Worm (Caenorhabditis elegans) whole organism, young adult: ENCODE data around the gene F45B8.5.
A peak's percentile ranks its signal among the peaks of the same experiment; 100 is the strongest.

Source experiments
- B0019.2 ChIP-seq: fragments of 200-800 bp; sonication (Bioruptor generic); conservative IDR thresholded peaks from 2 replicates; pipeline ENCODE4 v1.3.6; 2022; ENCODE audit warnings: missing genetic modification reagents, missing genetic modification characterization, missing compliant biosample characterization
- C17E4.6 ChIP-seq: fragments of 200-800 bp; sonication (Bioruptor generic); IDR thresholded peaks from 2 replicates; pipeline ENCODE4 v1.3.6; 2022; ENCODE audit warnings: missing genetic modification reagents, missing genetic modification characterization, missing compliant biosample characterization
- F52B5.7 ChIP-seq: sonication (generic microtip); optimal IDR thresholded peaks from 2 replicates; lab custom pipeline; 2016; ENCODE audit warnings: mild to moderate bottlenecking, missing genetic modification characterization, missing compliant biosample characterization
- T26A5.8 ChIP-seq: sonication (generic microtip); optimal IDR thresholded peaks from 2 replicates; lab custom pipeline; 2016; ENCODE audit warnings: missing genetic modification characterization, missing compliant biosample characterization
- aptf-3 ChIP-seq: fragments of 200-800 bp; sonication (Bioruptor generic); IDR thresholded peaks from 2 replicates; pipeline ENCODE4 v1.3.6; 2022; ENCODE audit warnings: missing genetic modification characterization, missing compliant biosample characterization
- athp-1 ChIP-seq: sonication (generic microtip); optimal IDR thresholded peaks from 2 replicates; lab custom pipeline; 2017; ENCODE audit warnings: mild to moderate bottlenecking, missing genetic modification characterization, missing compliant biosample characterization
- attf-5 ChIP-seq: fragments of 200-800 bp; sonication (Bioruptor generic); optimal IDR thresholded peaks from 2 replicates; lab custom pipeline; 2018; ENCODE audit warnings: mild to moderate bottlenecking, missing genetic modification characterization, missing compliant biosample characterization
- bed-1 ChIP-seq: fragments of 200-800 bp; sonication (Bioruptor generic); IDR thresholded peaks from 2 replicates; pipeline ENCODE4 v1.3.6; 2022; ENCODE audit warnings: missing genetic modification reagents, missing genetic modification characterization, missing compliant biosample characterization
- ccch-3 ChIP-seq: fragments of 200-800 bp; sonication (Bioruptor generic); optimal IDR thresholded peaks from 2 replicates; lab custom pipeline; 2018; ENCODE audit warnings: mild to moderate bottlenecking, missing genetic modification characterization, missing compliant biosample characterization
- cebp-1 ChIP-seq, 2 experiments: fragments of 200-800 bp in 1 of 2; sonication (Bioruptor generic) in 1 of 2; sonication (generic microtip) in 1 of 2; IDR thresholded peaks in 1 of 2; optimal IDR thresholded peaks in 1 of 2; 2 replicates each; pipeline versions ENCODE4 v1.3.6 to Lab custom; 2017 to 2022; ENCODE audit warnings: missing compliant biosample characterization in 2 of 2, missing genetic modification characterization in 2 of 2, mild to moderate bottlenecking in 1 of 2, missing genetic modification reagents in 1 of 2, moderate library complexity in 1 of 2
- ceh-100 ChIP-seq: fragments of 200-800 bp; sonication (Bioruptor generic); IDR thresholded peaks from 2 replicates; pipeline ENCODE4 v1.3.6; 2022; ENCODE audit warnings: missing genetic modification reagents, missing genetic modification characterization, missing compliant biosample characterization
- ceh-58 ChIP-seq: fragments of 200-800 bp; sonication (Bioruptor generic); IDR thresholded peaks from 2 replicates; pipeline ENCODE4 v1.3.6; 2022; ENCODE audit warnings: missing genetic modification characterization, missing compliant biosample characterization
- ceh-79 ChIP-seq: sonication (generic microtip); optimal IDR thresholded peaks from 2 replicates; lab custom pipeline; 2017; ENCODE audit warnings: mild to moderate bottlenecking, missing genetic modification characterization, missing compliant biosample characterization
- die-1 ChIP-seq: sonication (generic microtip); optimal IDR thresholded peaks from 2 replicates; lab custom pipeline; 2016; ENCODE audit warnings: missing genotype, mild to moderate bottlenecking, missing genetic modification characterization, missing compliant biosample characterization
- dox-1 ChIP-seq: fragments of 200-800 bp; sonication (Bioruptor generic); IDR thresholded peaks from 2 replicates; pipeline ENCODE4 v1.3.6; 2022; ENCODE audit warnings: missing genetic modification reagents, missing genetic modification characterization, missing compliant biosample characterization
- ets-4 ChIP-seq: fragments of 200-800 bp; sonication (Bioruptor generic); optimal IDR thresholded peaks from 2 replicates; lab custom pipeline; 2018; ENCODE audit warnings: mild to moderate bottlenecking, missing genetic modification characterization, missing compliant biosample characterization
- lag-1 ChIP-seq: fragments of 200-800 bp; sonication (Bioruptor generic); IDR thresholded peaks from 2 replicates; pipeline ENCODE4 v1.3.6; 2022; ENCODE audit warnings: missing genetic modification reagents, missing genetic modification characterization, missing compliant biosample characterization
- lir-1 ChIP-seq: fragments of 200-800 bp; sonication (Bioruptor generic); conservative IDR thresholded peaks from 2 replicates; pipeline ENCODE4 v1.3.6; 2022; ENCODE audit warnings: missing genetic modification reagents, missing genetic modification characterization, missing compliant biosample characterization
- madf-6 ChIP-seq: fragments of 200-800 bp; sonication (Bioruptor generic); IDR thresholded peaks from 2 replicates; pipeline ENCODE4 v1.3.6; 2022; ENCODE audit warnings: missing genetic modification reagents, missing genetic modification characterization, missing compliant biosample characterization
- mcd-1 ChIP-seq: fragments of 200-800 bp; sonication (Bioruptor generic); IDR thresholded peaks from 2 replicates; pipeline ENCODE4 v1.3.6; 2022; ENCODE audit warnings: missing genetic modification reagents, missing genetic modification characterization, missing compliant biosample characterization
- nfyb-1 ChIP-seq: fragments of 200-800 bp; sonication (Bioruptor generic); IDR thresholded peaks from 2 replicates; pipeline ENCODE4 v1.3.6; 2022; ENCODE audit warnings: missing genetic modification reagents, missing genetic modification characterization, missing compliant biosample characterization
- nhr-179 ChIP-seq: sonication (generic microtip); optimal IDR thresholded peaks from 2 replicates; lab custom pipeline; 2016; ENCODE audit warnings: mild to moderate bottlenecking, missing genetic modification characterization, missing compliant biosample characterization
- nhr-80 ChIP-seq: sonication (generic microtip); optimal IDR thresholded peaks from 2 replicates; lab custom pipeline; 2016; ENCODE audit warnings: missing genetic modification characterization, missing compliant biosample characterization
- pha-4 ChIP-seq: fragments of 150-350 bp; sonication (generic microtip); optimal IDR thresholded peaks from 2 replicates; lab custom pipeline; 2014; ENCODE audit warnings: missing biosample characterization, missing genetic modification reagents, missing genetic modification characterization
- rpc-1 ChIP-seq, 2 experiments: fragments of 150-350 bp in 1 of 2; sonication (generic microtip) in 1 of 2; optimal IDR thresholded peaks; 2 replicates each; lab custom pipeline; 2014 to 2018; ENCODE audit warnings: missing biosample characterization in 1 of 2, missing genetic modification characterization in 1 of 2, missing genetic modification reagents in 1 of 2, missing genotype in 1 of 2
- sdz-38 ChIP-seq: sonication (generic microtip); optimal IDR thresholded peaks from 2 replicates; lab custom pipeline; 2016; ENCODE audit warnings: missing genotype, missing genetic modification characterization, missing compliant biosample characterization
- snpc-4 ChIP-seq, 5 experiments: fragments of 150-350 bp in 1 of 5; sonication (generic microtip) in 4 of 5; optimal IDR thresholded peaks; 2 replicates each; lab custom pipeline; 2014 to 2018; ENCODE audit warnings: missing genetic modification characterization in 5 of 5, missing biosample characterization in 3 of 5, antibody characterized with exemption in 2 of 5, mild to moderate bottlenecking in 2 of 5, missing compliant biosample characterization in 2 of 5, missing genotype in 2 of 5, moderate library complexity in 2 of 5, missing genetic modification reagents in 1 of 5
- somi-1 ChIP-seq: fragments of 200-800 bp; sonication (Bioruptor generic); optimal IDR thresholded peaks from 2 replicates; lab custom pipeline; 2018; ENCODE audit warnings: mild to moderate bottlenecking, missing genetic modification characterization, missing compliant biosample characterization
- sptf-2 ChIP-seq: fragments of 200-800 bp; sonication (Bioruptor generic); optimal IDR thresholded peaks from 2 replicates; lab custom pipeline; 2018; ENCODE audit warnings: mild to moderate bottlenecking, missing genetic modification characterization, missing compliant biosample characterization
- tbp1 ChIP-seq: fragments of 200-800 bp; sonication (Bioruptor generic); optimal IDR thresholded peaks from 2 replicates; lab custom pipeline; 2018; ENCODE audit warnings: mild to moderate bottlenecking, missing genetic modification characterization, missing compliant biosample characterization
- tbx-9 ChIP-seq: sonication (generic microtip); optimal IDR thresholded peaks from 2 replicates; lab custom pipeline; 2016; ENCODE audit warnings: borderline replicate concordance, missing genetic modification characterization, inconsistent platforms, missing compliant biosample characterization
- unc-130 ChIP-seq: sonication (generic microtip); optimal IDR thresholded peaks from 2 replicates; lab custom pipeline; 2016; ENCODE audit warnings: missing genetic modification reagents, missing genetic modification characterization, missing compliant biosample characterization
- xnd-1 ChIP-seq: sonication (generic microtip); optimal IDR thresholded peaks from 2 replicates; lab custom pipeline; 2016; ENCODE audit warnings: missing genotype, missing genetic modification reagents, missing genetic modification characterization, missing compliant biosample characterization
- zfh-2 ChIP-seq: fragments of 200-800 bp; sonication (Bioruptor generic); conservative IDR thresholded peaks from 2 replicates; pipeline ENCODE4 v1.3.6; 2022; ENCODE audit warnings: missing genetic modification reagents, missing genetic modification characterization, missing compliant biosample characterization
- zim-3 ChIP-seq: sonication (generic microtip); optimal IDR thresholded peaks from 2 replicates; lab custom pipeline; 2017; ENCODE audit warnings: mild to moderate bottlenecking, missing genetic modification characterization, moderate library complexity, missing compliant biosample characterization
- ztf-18 ChIP-seq: sonication (generic microtip); optimal IDR thresholded peaks from 2 replicates; lab custom pipeline; 2016; ENCODE audit warnings: missing genotype, mild to moderate bottlenecking, missing genetic modification characterization, missing compliant biosample characterization
- ztf-6 ChIP-seq: fragments of 200-800 bp; sonication (Bioruptor generic); IDR thresholded peaks from 2 replicates; pipeline ENCODE4 v1.3.6; 2022; ENCODE audit warnings: missing genetic modification reagents, missing genetic modification characterization, missing compliant biosample characterization

F45B8.5 gene

ce11 chrX:14983274-14983673, 17.4 kb downstream of the F45B8.5 start, which contains the start of gene rbg-1 (continued):
- TF ChIP-seq madf-6 (GFP tag; lab: Robert Waterston, UW) (no peak), aptf-3 (GFP tag; lab: Robert Waterston, UW) (no peak), attf-5 (GFP tag; lab: Kevin White, UChicago) (peak; percentile 75), somi-1 (peak; percentile 6), sptf-2 (no peak), lag-1 (no peak), ets-4 (GFP tag; lab: Kevin White, UChicago) (no peak), C17E4.6 (no peak), die-1 (tag; lab: Kevin White, UChicago) (no peak)
- TF ChIP-seq, all 124 proteins: peak for 22

DNA sequence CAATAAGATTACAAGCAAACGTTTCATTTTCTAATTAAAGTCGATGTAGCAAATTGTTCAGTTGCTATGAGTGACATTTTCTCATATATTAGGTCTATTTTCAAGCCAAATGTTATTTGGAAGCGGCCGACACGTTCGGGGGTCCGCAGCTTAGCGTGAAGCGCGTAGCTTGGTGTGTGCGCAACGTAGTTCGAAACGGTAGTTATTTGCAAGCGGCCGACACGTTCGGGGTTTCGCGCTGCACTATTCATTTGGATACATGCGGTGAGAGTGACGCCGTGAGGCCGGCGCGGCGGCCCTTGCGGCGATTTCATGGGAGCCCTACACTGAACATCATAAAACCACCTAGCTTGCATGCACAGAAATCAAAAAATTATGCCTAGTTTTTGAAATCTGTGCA, 22.3 kb downstream of the F45B8.5 start:
- TF ChIP-seq somi-1 (no peak), ceh-79 (tag; lab: Kevin White, UChicago) (no peak), ceh-100 (GFP tag; lab: Robert Waterston, UW) (no peak), dox-1 (GFP tag; lab: Robert Waterston, UW) (no peak), mcd-1 (GFP tag; lab: Robert Waterston, UW) (0 out of 2 replicates have a peak, but pooled peaks have one; percentile 9), athp-1 (tag; lab: Kevin White, UChicago) (no peak), zfh-2 (GFP tag; lab: Robert Waterston, UW) (0 out of 2 replicates have a peak, but pooled peaks have one; percentile 25), ztf-18 (tag; lab: Kevin White, UChicago) (no peak), nhr-179 (tag; lab: Kevin White, UChicago) (no peak), rpc-1 (optimal IDR thresholded peaks at IDR 0.05; lab: Kevin White, UChicago) (no peak), rpc-1 (tag; optimal IDR thresholded peaks at IDR 0.05; lab: Kevin White, UChicago) (no peak), nhr-80 (tag; lab: Kevin White, UChicago) (no peak), snpc-4 (GFP tag; optimal IDR thresholded peaks at IDR 0.05; lab: Kevin White, UChicago) (peak; percentile 63), snpc-4 (tag; optimal IDR thresholded peaks at IDR 0.05; lab: Kevin White, UChicago) (peak in 2 of 4 experiments; percentile 87 to 90)

DNA sequence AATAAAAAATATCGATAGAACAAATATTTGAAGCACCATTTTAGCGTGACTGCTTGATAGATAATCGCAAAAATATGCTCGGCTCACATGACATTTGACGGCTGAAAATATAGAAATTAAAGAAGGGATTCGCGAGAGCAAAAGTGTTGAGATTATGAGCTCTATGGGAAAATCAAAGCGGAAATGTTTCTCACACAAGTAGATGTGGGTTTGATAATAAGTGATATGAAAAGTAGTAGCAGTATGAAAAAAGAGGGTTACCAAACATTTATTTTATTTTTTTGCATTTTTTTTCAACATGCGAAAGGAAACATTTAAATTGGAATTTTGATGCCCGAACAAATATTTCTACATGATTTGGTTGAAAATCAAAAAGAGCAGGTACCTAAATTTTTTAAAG, 25.4 kb downstream of the F45B8.5 start, which contains the start of gene iglr-1:
Gene iglr-1, minus strand, starts transcription at position 101 of the 400 bp plus-strand sequence.
- TF ChIP-seq bed-1 (GFP tag; lab: Robert Waterston, UW) (no peak), unc-130 (GFP tag; lab: Kevin White, UChicago) (no peak), ets-4 (GFP tag; lab: Kevin White, UChicago) (no peak), xnd-1 (tag; lab: Kevin White, UChicago) (no peak), zim-3 (no peak), T26A5.8 (tag; lab: Kevin White, UChicago) (no peak), B0019.2 (no peak), lir-1 (GFP tag; lab: Robert Waterston, UW) (no peak), aptf-3 (GFP tag; lab: Robert Waterston, UW) (no peak)

DNA sequence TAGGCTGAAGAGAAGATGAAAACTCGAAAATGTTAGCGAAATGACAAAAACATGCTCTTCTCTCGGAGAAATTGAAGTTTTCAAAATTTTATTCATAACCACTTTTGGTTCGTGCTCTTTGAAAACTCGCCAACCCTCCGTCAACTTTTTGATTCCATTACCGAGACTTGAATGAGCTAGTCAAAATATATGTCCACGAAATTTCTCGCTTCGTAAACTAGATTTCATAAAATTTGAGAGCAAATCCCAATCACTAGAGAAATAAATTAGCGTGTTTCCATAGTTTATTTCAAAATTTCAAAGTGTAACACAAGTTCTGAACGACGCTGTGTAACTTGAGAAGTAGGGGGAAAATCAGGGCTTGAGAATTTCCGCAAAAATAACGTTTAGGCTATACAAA, 27.9 kb downstream of the F45B8.5 start:
- TF ChIP-seq ccch-3 (GFP tag; lab: Kevin White, UChicago) (no peak), tbx-9 (tag; lab: Kevin White, UChicago) (no peak), ceh-58 (GFP tag; lab: Robert Waterston, UW) (no peak), cebp-1 (GFP tag; IDR thresholded peaks at IDR 0.05; lab: Robert Waterston, UW) (no peak), cebp-1 (tag; optimal IDR thresholded peaks at IDR 0.05; lab: Kevin White, UChicago) (no peak), lir-1 (GFP tag; lab: Robert Waterston, UW) (no peak), F52B5.7 (tag; lab: Kevin White, UChicago) (no peak), dox-1 (GFP tag; lab: Robert Waterston, UW) (no peak), pha-4 (tag; lab: Kevin White, UChicago) (no peak), sdz-38 (tag; lab: Kevin White, UChicago) (no peak), nfyb-1 (no peak), ztf-6 (GFP tag; lab: Robert Waterston, UW) (no peak), C17E4.6 (no peak), tbp1 (no peak), ets-4 (GFP tag; lab: Kevin White, UChicago) (no peak)
